Worm (Caenorhabditis elegans) whole organism, midembryonic: ENCODE measurements around the gene M01B2.8.
"Not testable (repeated sequence)": the region's sequence is repeated elsewhere in the genome, so short reads cannot be mapped to it uniquely, and the experiment has no call there.

Experiments used
- T22C8.4 ChIP-seq: fragments of 200-800 bp; sonication (Bioruptor generic); IDR thresholded peaks from 2 replicates; pipeline ENCODE4 v1.3.6; 2022; ENCODE audit warnings: missing genetic modification characterization, missing compliant biosample characterization
- cog-1 ChIP-seq: sonication (generic microtip); optimal IDR thresholded peaks from 2 replicates; lab custom pipeline; 2016; ENCODE audit warnings: missing genetic modification characterization, missing compliant biosample characterization
- flt-1 ChIP-seq: fragments of 200-800 bp; sonication (Bioruptor generic); IDR thresholded peaks from 2 replicates; pipeline ENCODE4 v1.3.6; 2022; ENCODE audit warnings: missing genetic modification characterization, missing compliant biosample characterization
- klf-2 ChIP-seq: fragments of 200-800 bp; sonication (Bioruptor generic); conservative IDR thresholded peaks from 2 replicates; pipeline ENCODE4 v1.3.6; 2022; ENCODE audit warnings: missing genetic modification reagents, missing genetic modification characterization, missing compliant biosample characterization
- med-1 ChIP-seq: sonication (generic microtip); optimal IDR thresholded peaks from 2 replicates; lab custom pipeline; 2017; ENCODE audit warnings: missing genetic modification characterization, mild to moderate bottlenecking, missing compliant biosample characterization, antibody characterized with exemption, missing genetic modification reagents; ENCODE audit not compliant: insufficient read depth
- ref-1 ChIP-seq: fragments of 200-800 bp; sonication (Bioruptor generic); conservative IDR thresholded peaks from 2 replicates; pipeline ENCODE4 v1.3.6; 2022; ENCODE audit warnings: missing genetic modification reagents, missing genetic modification characterization, missing compliant biosample characterization
- tab-1 ChIP-seq: fragments of 200-800 bp; sonication (Bioruptor generic); IDR thresholded peaks from 2 replicates; pipeline ENCODE4 v1.3.6; 2022; ENCODE audit warnings: missing genetic modification characterization, missing compliant biosample characterization
- ztf-23 ChIP-seq: fragments of 200-800 bp; sonication (Bioruptor generic); IDR thresholded peaks from 2 replicates; pipeline ENCODE4 v1.3.6; 2022; ENCODE audit warnings: missing genetic modification reagents, missing genetic modification characterization, missing compliant biosample characterization
- ztf-29 ChIP-seq: fragments of 200-800 bp; sonication (Bioruptor generic); IDR thresholded peaks from 2 replicates; pipeline ENCODE4 v1.3.6; 2022; ENCODE audit warnings: missing genetic modification reagents, missing genetic modification characterization, missing compliant biosample characterization

M01B2.8 gene

DNA sequence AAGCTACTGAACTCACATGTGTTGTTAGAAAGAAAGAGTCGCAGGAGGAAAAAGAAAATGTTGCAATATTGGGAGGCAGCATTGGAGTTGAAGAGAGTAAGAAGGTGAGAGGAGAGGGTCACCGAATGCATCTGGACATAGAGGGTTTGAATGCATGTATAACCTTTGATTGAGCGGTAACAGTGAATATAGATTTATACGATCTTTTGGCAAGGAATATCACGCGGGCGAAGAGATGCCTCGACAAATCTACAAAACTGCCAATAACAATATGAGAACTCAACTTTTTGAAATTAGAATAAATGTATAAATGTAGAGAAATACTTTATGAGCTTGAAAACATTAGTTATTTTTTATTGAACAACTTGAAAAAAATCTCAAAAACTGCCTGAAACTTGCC is 2.3 kb downstream of the M01B2.8 start, which contains the start of gene M01B2.10:
Gene M01B2.10, minus strand, starts transcription at position 101 of the 400 bp plus-strand sequence.
- not testable (repeated sequence) for TF ChIP-seq flt-1 (GFP tag; lab: Robert Waterston, UW); ref-1; T22C8.4 (GFP tag; lab: Robert Waterston, UW)

DNA sequence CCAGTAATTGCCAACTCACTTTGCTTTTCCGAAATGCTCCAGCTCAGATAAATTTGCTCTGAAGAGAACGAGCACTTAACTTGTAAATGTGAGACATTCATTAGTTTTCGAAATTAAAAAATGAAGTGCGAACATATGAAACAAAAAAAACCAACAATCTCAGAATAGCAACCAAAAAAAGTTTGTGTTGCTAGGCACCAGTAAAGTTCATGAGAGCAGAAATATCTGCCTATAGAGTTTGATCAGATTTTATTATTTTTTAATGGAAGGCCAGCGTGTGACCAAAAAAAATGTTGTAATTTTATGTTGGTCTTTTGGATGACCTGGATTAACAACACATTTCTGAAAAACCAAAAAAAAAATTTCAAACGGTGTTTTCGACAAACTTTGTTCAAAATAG is 4.1 kb downstream of the M01B2.8 start, which contains the start of gene M01B2.12:
Gene M01B2.12, minus strand, starts transcription at position 101 of the 400 bp plus-strand sequence.
- no peak for TF ChIP-seq flt-1 (GFP tag; lab: Robert Waterston, UW)
- no peak for TF ChIP-seq tab-1
- no peak for TF ChIP-seq klf-2 (GFP tag; lab: Robert Waterston, UW)
- no peak for TF ChIP-seq ztf-29
- TF ChIP-seq T22C8.4 (GFP tag; lab: Robert Waterston, UW) = no peak
- TF ChIP-seq cog-1 = no peak
- TF ChIP-seq ref-1 = no peak
- TF ChIP-seq med-1 (GFP tag; lab: Kevin White, UChicago) = no peak
- no peak for TF ChIP-seq ztf-23 (GFP tag; lab: Robert Waterston, UW)

DNA sequence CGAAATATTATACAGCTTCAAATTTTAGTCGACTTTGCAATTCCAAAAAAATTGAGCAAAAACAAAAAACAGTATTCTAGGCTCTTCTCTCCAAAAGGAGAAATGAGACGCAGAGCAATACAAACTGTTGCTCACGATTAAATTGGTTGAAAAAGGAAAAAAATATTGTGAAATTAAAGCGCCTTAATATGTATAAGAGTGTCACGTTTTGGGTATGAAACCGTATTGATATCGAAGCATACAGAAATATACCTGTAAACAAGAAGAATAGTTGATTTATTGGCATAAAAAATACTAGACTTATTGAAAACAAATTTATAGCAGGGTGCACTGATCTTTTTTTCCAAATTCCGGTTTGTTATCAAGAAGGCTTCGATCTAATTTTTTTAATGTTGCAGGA is 5.8 kb downstream of the M01B2.8 start, which contains the start of gene M01B2.13:
Gene M01B2.13, minus strand, starts transcription at position 101 of the 400 bp plus-strand sequence.
- TF ChIP-seq med-1 (GFP tag; lab: Kevin White, UChicago) = no peak
- no peak for TF ChIP-seq T22C8.4 (GFP tag; lab: Robert Waterston, UW)
- no peak for TF ChIP-seq flt-1 (GFP tag; lab: Robert Waterston, UW)
- no peak for TF ChIP-seq klf-2 (GFP tag; lab: Robert Waterston, UW)
- no peak for TF ChIP-seq cog-1

DNA sequence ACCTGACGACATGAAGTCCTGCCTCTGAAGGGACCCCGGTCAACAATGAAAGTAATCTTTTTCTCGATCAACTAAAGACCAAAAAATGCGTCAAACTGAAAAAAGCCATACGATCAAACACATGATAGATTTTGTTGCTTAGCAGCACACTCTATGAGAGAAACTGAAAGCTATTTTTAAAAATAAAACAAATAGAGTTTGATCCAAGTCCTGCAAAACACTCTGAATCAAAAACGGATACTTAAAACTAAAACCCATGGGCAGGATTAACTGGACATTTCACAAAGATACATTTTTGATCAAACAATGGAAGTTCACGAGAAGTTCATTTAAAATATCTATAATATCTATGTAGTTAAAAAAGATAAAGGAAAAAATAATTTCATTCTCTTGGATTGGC is 7.4 kb downstream of the M01B2.8 start, which contains the start of gene T10H4.13:
Gene T10H4.13, minus strand, starts transcription at position 101 of the 400 bp plus-strand sequence.
- TF ChIP-seq klf-2 (GFP tag; lab: Robert Waterston, UW) (no peak), T22C8.4 (GFP tag; lab: Robert Waterston, UW) (no peak), cog-1 (no peak), ref-1 (no peak), med-1 (GFP tag; lab: Kevin White, UChicago) (no peak), ztf-23 (GFP tag; lab: Robert Waterston, UW) (no peak), flt-1 (GFP tag; lab: Robert Waterston, UW) (no peak), ztf-29 (no peak)

DNA sequence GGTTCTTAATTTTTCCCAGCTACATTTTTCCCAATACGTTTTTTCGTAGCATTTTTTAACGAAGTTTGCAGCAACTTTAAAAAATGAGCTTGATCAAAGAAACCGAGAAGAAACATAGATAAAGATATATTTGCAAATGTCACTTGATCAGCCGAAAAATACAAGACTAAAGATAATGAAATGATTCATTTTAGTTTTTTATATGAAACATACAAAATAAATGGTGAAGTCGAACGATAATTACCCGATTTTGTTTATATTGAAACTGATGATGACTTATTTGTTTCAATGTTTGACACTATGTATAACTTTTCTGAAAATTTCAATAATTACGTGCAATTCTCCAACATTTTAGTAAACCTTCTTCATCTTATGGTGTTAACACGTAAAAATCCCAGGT is 8.3 kb downstream of the M01B2.8 start, which contains the start of gene srw-22:
Gene srw-22, plus strand, starts transcription at position 301 of the 400 bp plus-strand sequence.
- no peak for TF ChIP-seq cog-1
- TF ChIP-seq med-1 (GFP tag; lab: Kevin White, UChicago) = no peak
- TF ChIP-seq flt-1 (GFP tag; lab: Robert Waterston, UW) = no peak
- no peak for TF ChIP-seq T22C8.4 (GFP tag; lab: Robert Waterston, UW)
- no peak for TF ChIP-seq ztf-23 (GFP tag; lab: Robert Waterston, UW)
- no peak for TF ChIP-seq tab-1
- no peak for TF ChIP-seq klf-2 (GFP tag; lab: Robert Waterston, UW)
- TF ChIP-seq ref-1 = no peak
- no peak for TF ChIP-seq ztf-29

DNA sequence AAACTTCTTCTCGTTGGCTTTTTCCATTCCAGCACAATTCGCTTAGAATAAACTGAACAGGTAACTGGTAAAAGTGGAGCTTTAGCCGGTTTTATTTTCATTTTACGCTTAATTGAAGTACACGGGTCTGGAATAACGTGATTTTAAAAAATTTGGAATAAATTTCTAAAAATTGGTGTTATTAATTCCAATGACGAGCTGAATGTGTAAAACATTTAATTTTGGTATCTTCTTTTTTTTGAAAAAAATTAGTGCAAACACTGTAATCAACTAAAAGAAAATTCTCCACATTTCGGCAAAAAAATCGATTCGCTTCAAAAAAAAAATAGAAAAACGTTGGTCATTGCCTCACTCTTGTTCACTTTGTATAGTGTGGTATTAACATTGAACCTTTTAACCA is 12.3 kb downstream of the M01B2.8 start, which contains the start of gene T10H4.4:
Gene T10H4.4, minus strand, starts transcription at position 101 of the 400 bp plus-strand sequence.
- TF ChIP-seq tab-1 (no peak), flt-1 (GFP tag; lab: Robert Waterston, UW) (no peak), T22C8.4 (GFP tag; lab: Robert Waterston, UW) (no peak), med-1 (GFP tag; lab: Kevin White, UChicago) (no peak), klf-2 (GFP tag; lab: Robert Waterston, UW) (no peak), cog-1 (no peak), ztf-29 (no peak), ztf-23 (GFP tag; lab: Robert Waterston, UW) (no peak), ref-1 (no peak)

DNA sequence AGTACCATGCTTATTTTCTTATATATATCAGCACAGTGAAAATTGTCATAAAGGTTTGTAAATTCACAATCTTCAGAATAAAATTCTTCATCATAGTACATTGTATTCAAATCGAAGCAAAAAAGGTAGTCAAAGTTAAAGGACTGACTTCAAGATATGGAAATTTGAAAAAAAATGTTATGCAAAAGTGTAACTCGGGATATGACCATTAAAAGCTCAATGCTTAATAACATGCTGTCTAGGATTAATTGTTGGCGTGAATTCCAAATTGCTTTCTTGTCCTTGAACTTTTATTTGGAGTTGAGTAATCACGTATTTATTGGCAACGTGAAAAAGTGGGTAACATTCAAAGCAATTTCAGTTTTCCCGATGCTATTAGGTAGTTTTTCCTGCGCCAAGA is 14.8 kb downstream of the M01B2.8 start, which contains the start of gene srw-16:
Gene srw-16, minus strand, starts transcription at position 101 of the 400 bp plus-strand sequence.
- TF ChIP-seq ztf-29 (no peak), klf-2 (GFP tag; lab: Robert Waterston, UW) (no peak), ztf-23 (GFP tag; lab: Robert Waterston, UW) (no peak), ref-1 (no peak), cog-1 (no peak)

DNA sequence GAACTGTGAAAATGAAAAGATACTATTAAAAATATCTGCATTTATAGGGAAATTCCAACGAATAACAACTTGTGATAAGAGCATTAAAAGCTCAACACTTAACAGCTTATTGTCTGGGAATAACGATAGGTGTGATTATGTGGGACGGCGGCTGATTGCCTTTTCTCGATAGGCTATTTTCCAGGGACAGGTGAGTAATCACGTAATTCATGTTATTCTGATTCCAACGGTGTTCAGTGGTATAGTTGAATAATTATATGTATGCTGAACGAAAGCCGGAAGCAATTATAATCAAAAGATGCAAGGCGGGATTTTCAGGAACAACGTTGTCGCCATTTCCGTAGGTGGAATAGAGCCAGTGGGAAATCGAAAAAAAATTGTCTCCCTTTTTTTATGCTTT is 16.9 kb downstream of the M01B2.8 start, which contains the start of gene srw-17:
Gene srw-17, minus strand, starts transcription at position 101 of the 400 bp plus-strand sequence.
- TF ChIP-seq ztf-23 (GFP tag; lab: Robert Waterston, UW) (no peak), med-1 (GFP tag; lab: Kevin White, UChicago) (no peak), T22C8.4 (GFP tag; lab: Robert Waterston, UW) (no peak), ref-1 (no peak), tab-1 (no peak), cog-1 (no peak), klf-2 (GFP tag; lab: Robert Waterston, UW) (no peak), flt-1 (GFP tag; lab: Robert Waterston, UW) (no peak), ztf-29 (no peak)

DNA sequence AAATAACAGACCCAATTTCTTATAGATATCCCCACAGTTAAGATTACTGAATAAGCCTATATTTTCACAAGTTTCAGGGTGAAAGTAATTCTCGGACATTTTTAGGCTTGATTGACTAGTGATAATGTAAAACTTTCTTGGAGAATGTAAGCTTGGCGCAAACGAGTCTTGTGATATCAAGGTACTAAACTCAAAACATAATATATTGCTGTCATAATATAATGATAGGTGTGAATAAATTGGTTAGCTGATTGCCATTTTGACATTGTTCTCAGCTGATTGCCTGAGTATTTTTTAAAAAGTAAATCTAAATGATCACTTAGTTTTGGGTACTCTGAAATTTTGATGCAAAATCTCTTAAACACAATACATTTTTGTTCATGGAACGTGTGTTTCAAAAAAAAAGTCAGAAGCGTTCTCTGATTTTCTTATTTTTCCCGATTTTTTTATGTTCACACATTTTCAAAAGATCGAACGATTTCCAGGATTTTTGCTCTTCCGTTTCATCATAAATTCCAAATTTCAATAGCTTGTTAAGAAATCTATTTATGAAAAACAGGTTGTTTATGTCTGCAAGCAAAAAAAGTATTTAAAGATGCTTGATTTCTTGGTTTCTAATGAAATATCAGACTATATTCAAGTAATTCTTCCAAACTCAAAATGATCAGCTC is 21.4 kb downstream of the M01B2.8 start, which contains the start of the genes srw-19 and srx-51:
Gene srw-19, minus strand, starts transcription at position 101 of the 671 bp plus-strand sequence.
Gene srx-51, plus strand, starts transcription at position 621 of the 671 bp plus-strand sequence.
- TF ChIP-seq cog-1 = no peak

DNA sequence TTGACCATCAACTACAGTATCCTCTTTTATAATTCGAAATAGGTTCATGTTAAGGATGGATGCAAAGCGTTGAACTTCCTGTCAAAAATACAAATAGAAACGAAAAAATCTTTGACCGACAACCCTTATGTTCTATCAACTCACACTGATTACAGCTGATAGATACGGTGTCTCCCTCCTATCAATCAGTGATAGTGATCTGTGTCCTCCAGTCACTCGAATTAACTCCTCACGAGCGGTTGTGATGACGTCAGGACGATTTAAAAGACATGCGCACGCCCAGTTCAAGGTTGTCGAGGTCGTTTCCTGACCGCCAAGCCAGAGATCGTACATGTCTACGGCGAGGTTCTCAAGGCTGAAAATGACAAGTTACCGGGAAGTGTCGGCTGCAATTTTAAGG is 26.0 kb downstream of the M01B2.8 start:
- no peak for TF ChIP-seq ztf-23 (GFP tag; lab: Robert Waterston, UW)
- TF ChIP-seq ztf-29 = no peak
- TF ChIP-seq med-1 (GFP tag; lab: Kevin White, UChicago) = no peak
- TF ChIP-seq cog-1 = no peak
- no peak for TF ChIP-seq klf-2 (GFP tag; lab: Robert Waterston, UW)
- no peak for TF ChIP-seq T22C8.4 (GFP tag; lab: Robert Waterston, UW)
- no peak for TF ChIP-seq ref-1
- no peak for TF ChIP-seq flt-1 (GFP tag; lab: Robert Waterston, UW)
- TF ChIP-seq tab-1 = no peak
